Fruit fly (Drosophila melanogaster) whole organism, embryonic: ENCODE measurements around the gene MCU.
A peak's percentile ranks its signal among the peaks of the same experiment; 100 is the strongest.

Source experiments
- Aef1 ChIP-seq: fragments of 200-800 bp; sonication (Bioruptor generic); IDR thresholded peaks from 3 replicates; pipeline ENCODE4 v1.3.6; 2022; ENCODE audit warnings: missing biosample characterization, missing genetic modification characterization
- Antp ChIP-seq: fragments of 200-800 bp; sonication (Bioruptor generic); optimal IDR thresholded peaks from 3 replicates; lab custom pipeline; 2016; ENCODE audit warnings: missing biosample characterization, missing genetic modification characterization
- Bgb ChIP-seq: fragments of 200-800 bp; sonication (Bioruptor generic); IDR thresholded peaks from 2 replicates; pipeline ENCODE4 v1.3.6; 2022; ENCODE audit warnings: missing biosample characterization, missing genetic modification characterization; ENCODE audit not compliant: partially characterized antibody
- C15 ChIP-seq: fragments of 200-800 bp; sonication (Bioruptor generic); IDR thresholded peaks from 3 replicates; pipeline ENCODE4 v1.3.6; 2022; ENCODE audit warnings: missing biosample characterization, missing genetic modification characterization
- CG10147 ChIP-seq: fragments of 200-800 bp; sonication (Bioruptor generic); optimal IDR thresholded peaks from 2 replicates; lab custom pipeline; 2019; ENCODE audit warnings: missing biosample characterization, mild to moderate bottlenecking, missing genetic modification characterization, moderate library complexity
- CG10267 ChIP-seq: fragments of 200-800 bp; sonication (Bioruptor generic); optimal IDR thresholded peaks from 2 replicates; lab custom pipeline; 2018; ENCODE audit warnings: missing biosample characterization, mild to moderate bottlenecking, missing genetic modification characterization, moderate library complexity
- CG11504 ChIP-seq: fragments of 200-800 bp; sonication (Bioruptor generic); optimal IDR thresholded peaks from 3 replicates; lab custom pipeline; 2019; ENCODE audit warnings: missing biosample characterization, mild to moderate bottlenecking, missing genetic modification characterization, moderate library complexity
- CG11695 ChIP-seq: fragments of 200-800 bp; sonication (Bioruptor generic); IDR thresholded peaks from 3 replicates; pipeline ENCODE4 v1.3.6; 2022; ENCODE audit warnings: missing biosample characterization, missing genetic modification characterization
- CG12104 ChIP-seq: fragments of 200-800 bp; sonication (Bioruptor generic); optimal IDR thresholded peaks from 3 replicates; lab custom pipeline; 2016; ENCODE audit warnings: missing biosample characterization, missing genetic modification characterization
- CG1233 ChIP-seq: fragments of 200-800 bp; sonication (Bioruptor generic); optimal IDR thresholded peaks from 4 replicates; lab custom pipeline; 2018; ENCODE audit warnings: missing biosample characterization, mild to moderate bottlenecking, missing genetic modification characterization
- CG12942 ChIP-seq: fragments of 200-800 bp; sonication (Bioruptor generic); optimal IDR thresholded peaks from 3 replicates; lab custom pipeline; 2016; ENCODE audit warnings: missing biosample characterization, missing genetic modification characterization
- CG15696 ChIP-seq: fragments of 200-800 bp; sonication (Bioruptor generic); optimal IDR thresholded peaks from 2 replicates; lab custom pipeline; 2019; ENCODE audit warnings: missing biosample characterization, mild to moderate bottlenecking, missing genetic modification characterization, moderate library complexity
- CG17186 ChIP-seq: fragments of 200-800 bp; sonication (Bioruptor generic); optimal IDR thresholded peaks from 3 replicates; lab custom pipeline; 2017; ENCODE audit warnings: missing biosample characterization, missing genetic modification reagents, missing genetic modification characterization
- CG17328 ChIP-seq: fragments of 200-800 bp; sonication (Bioruptor generic); IDR thresholded peaks from 2 replicates; pipeline ENCODE4 v1.3.6; 2022; ENCODE audit warnings: missing biosample characterization, missing genetic modification characterization
- CG17829 ChIP-seq: fragments of 200-800 bp; optimal IDR thresholded peaks from 2 replicates; lab custom pipeline; 2019; ENCODE audit warnings: missing biosample characterization, mild to moderate bottlenecking, missing genetic modification characterization, moderate library complexity
- CG2889 ChIP-seq: fragments of 200-800 bp; sonication (Bioruptor generic); IDR thresholded peaks from 3 replicates; pipeline ENCODE4 v1.3.6; 2022; ENCODE audit warnings: missing biosample characterization, missing genetic modification characterization
- CG31441 ChIP-seq: fragments of 200-800 bp; sonication (Bioruptor generic); IDR thresholded peaks from 2 replicates; pipeline ENCODE4 v1.3.6; 2022; ENCODE audit warnings: missing biosample characterization, missing genetic modification characterization
- CG34376 ChIP-seq: fragments of 200-800 bp; sonication (Bioruptor generic); optimal IDR thresholded peaks from 2 replicates; lab custom pipeline; 2018; ENCODE audit warnings: missing biosample characterization, mild to moderate bottlenecking, missing genetic modification characterization
- CG6689 ChIP-seq: fragments of 200-800 bp; sonication (Bioruptor generic); IDR thresholded peaks from 2 replicates; pipeline ENCODE4 v1.3.6; 2022; ENCODE audit warnings: missing biosample characterization, missing genetic modification characterization
- CG6765 ChIP-seq: fragments of 200-800 bp; sonication (Bioruptor generic); optimal IDR thresholded peaks from 3 replicates; lab custom pipeline; 2017; ENCODE audit warnings: missing biosample characterization, mild to moderate bottlenecking, missing genetic modification characterization
- CG7786 ChIP-seq: fragments of 200-800 bp; sonication (Bioruptor generic); optimal IDR thresholded peaks from 2 replicates; lab custom pipeline; 2016; ENCODE audit warnings: missing biosample characterization, missing genetic modification characterization
- CG8765 ChIP-seq: fragments of 200-800 bp; sonication (Bioruptor generic); IDR thresholded peaks from 2 replicates; pipeline ENCODE4 v1.3.6; 2022; ENCODE audit warnings: missing biosample characterization, missing genetic modification characterization
- CG8944 ChIP-seq: fragments of 200-800 bp; sonication (Bioruptor generic); optimal IDR thresholded peaks from 3 replicates; lab custom pipeline; 2016; ENCODE audit warnings: missing biosample characterization, missing genetic modification characterization
- CG9437 ChIP-seq: fragments of 200-800 bp; sonication (Bioruptor generic); optimal IDR thresholded peaks from 2 replicates; lab custom pipeline; 2018; ENCODE audit warnings: missing biosample characterization, mild to moderate bottlenecking, missing genetic modification characterization
- Dek ChIP-seq: fragments of 200-800 bp; sonication (Bioruptor generic); optimal IDR thresholded peaks from 3 replicates; lab custom pipeline; 2019; ENCODE audit warnings: missing biosample characterization, mild to moderate bottlenecking, missing genetic modification characterization, moderate library complexity
- Fer1 ChIP-seq: fragments of 200-800 bp; sonication (Bioruptor generic); optimal IDR thresholded peaks from 2 replicates; lab custom pipeline; 2017; ENCODE audit warnings: missing biosample characterization, mild to moderate bottlenecking, missing genetic modification characterization
- HLH3B ChIP-seq: fragments of 200-800 bp; sonication (Bioruptor generic); IDR thresholded peaks from 2 replicates; pipeline ENCODE4 v1.3.6; 2022; ENCODE audit warnings: missing biosample characterization, missing genetic modification characterization
- Hey ChIP-seq: fragments of 200-800 bp; sonication (Bioruptor generic); optimal IDR thresholded peaks from 3 replicates; lab custom pipeline; 2018; ENCODE audit warnings: missing biosample characterization, mild to moderate bottlenecking, missing genetic modification characterization
- Hr78 ChIP-seq, 2 experiments: fragments of 200-800 bp in 1 of 2; fragments of >200 bp in 1 of 2; sonication (Bioruptor generic) in 1 of 2; optimal IDR thresholded peaks; 2 replicates each; lab custom pipeline; 2017 to 2019; ENCODE audit warnings: missing biosample characterization in 2 of 2, missing genetic modification characterization in 2 of 2, mild to moderate bottlenecking in 1 of 2, moderate library complexity in 1 of 2
- NFAT ChIP-seq: fragments of 200-800 bp; sonication (Bioruptor generic); IDR thresholded peaks from 2 replicates; pipeline ENCODE4 v1.3.6; 2022; ENCODE audit warnings: missing biosample characterization, missing genetic modification characterization
- Xbp1 ChIP-seq: fragments of 200-800 bp; sonication (Bioruptor generic); optimal IDR thresholded peaks from 3 replicates; lab custom pipeline; 2016; ENCODE audit warnings: missing biosample characterization, mild to moderate bottlenecking, missing genetic modification characterization
- ara ChIP-seq: fragments of 200-800 bp; sonication (Bioruptor generic); IDR thresholded peaks from 2 replicates; pipeline ENCODE4 v1.3.6; 2022; ENCODE audit warnings: missing biosample characterization, missing genetic modification characterization
- ato ChIP-seq: fragments of 200-800 bp; sonication (Bioruptor generic); IDR thresholded peaks from 2 replicates; pipeline ENCODE4 v1.3.6; 2022; ENCODE audit warnings: missing biosample characterization, missing genetic modification characterization; ENCODE audit not compliant: partially characterized antibody
- br ChIP-seq: fragments of >200 bp; optimal IDR thresholded peaks from 2 replicates; lab custom pipeline; 2017
- cas ChIP-seq: fragments of 200-800 bp; sonication (Bioruptor generic); IDR thresholded peaks from 2 replicates; pipeline ENCODE4 v1.3.6; 2022; ENCODE audit warnings: missing biosample characterization, missing genetic modification characterization
- croc ChIP-seq: fragments of 200-800 bp; sonication (Bioruptor generic); conservative IDR thresholded peaks from 3 replicates; pipeline ENCODE4 v1.3.6; 2022; ENCODE audit warnings: missing biosample characterization, missing genetic modification characterization
- gsb ChIP-seq: fragments of 200-800 bp; sonication (Bioruptor generic); IDR thresholded peaks from 2 replicates; pipeline ENCODE4 v1.3.6; 2022; ENCODE audit warnings: missing biosample characterization, missing genetic modification characterization
- hbn ChIP-seq: fragments of 200-800 bp; sonication (Bioruptor generic); IDR thresholded peaks from 2 replicates; pipeline ENCODE4 v1.3.6; 2022; ENCODE audit warnings: missing biosample characterization, missing genetic modification characterization; ENCODE audit not compliant: partially characterized antibody
- kni ChIP-seq: fragments of 200-800 bp; sonication (Bioruptor generic); optimal IDR thresholded peaks from 3 replicates; lab custom pipeline; 2017; ENCODE audit warnings: mild to moderate bottlenecking, missing biosample characterization, missing genetic modification reagents, missing genetic modification characterization
- mam ChIP-seq: fragments of 200-800 bp; sonication (Bioruptor generic); optimal IDR thresholded peaks from 3 replicates; lab custom pipeline; 2016; ENCODE audit warnings: missing biosample characterization, missing genetic modification characterization
- nom ChIP-seq: fragments of 200-800 bp; sonication (Bioruptor generic); optimal IDR thresholded peaks from 2 replicates; lab custom pipeline; 2017; ENCODE audit warnings: missing biosample characterization, missing genetic modification characterization, mild to moderate bottlenecking, moderate library complexity, missing genetic modification reagents
- org-1 ChIP-seq: fragments of 200-800 bp; sonication (Bioruptor generic); optimal IDR thresholded peaks from 2 replicates; lab custom pipeline; 2017; ENCODE audit warnings: missing biosample characterization, missing genetic modification characterization
- pb ChIP-seq: fragments of 200-800 bp; sonication (Bioruptor generic); optimal IDR thresholded peaks from 3 replicates; lab custom pipeline; 2016; ENCODE audit warnings: missing biosample characterization, missing genetic modification characterization
- prd ChIP-seq, 3 experiments: fragments of >200 bp in 2 of 3; fragments of 200-800 bp in 1 of 3; sonication (Bioruptor generic) in 1 of 3; optimal IDR thresholded peaks in 2 of 3; IDR thresholded peaks in 1 of 3; 2 replicates in 2 of 3; 3 replicates in 1 of 3; pipeline versions ENCODE4 v1.3.6 to Lab custom; 2017 to 2022; ENCODE audit warnings: missing biosample characterization in 1 of 3, missing genetic modification characterization in 1 of 3
- row ChIP-seq: fragments of 200-800 bp; sonication (Bioruptor generic); IDR thresholded peaks from 3 replicates; pipeline ENCODE4 v1.3.6; 2022; ENCODE audit warnings: missing biosample characterization, missing genetic modification characterization
- salm ChIP-seq: fragments of 200-800 bp; sonication (Bioruptor generic); optimal IDR thresholded peaks from 2 replicates; lab custom pipeline; 2018; ENCODE audit warnings: missing biosample characterization, mild to moderate bottlenecking, missing genetic modification characterization
- sens-2 ChIP-seq: fragments of 200-800 bp; sonication (Bioruptor generic); IDR thresholded peaks from 2 replicates; pipeline ENCODE4 v1.3.6; 2022; ENCODE audit warnings: missing biosample characterization, missing genetic modification characterization
- shn ChIP-seq: fragments of 200-800 bp; sonication (Bioruptor generic); optimal IDR thresholded peaks from 3 replicates; lab custom pipeline; 2016; ENCODE audit warnings: missing biosample characterization, missing genetic modification characterization
- sisA ChIP-seq: fragments of 200-800 bp; sonication (Bioruptor generic); IDR thresholded peaks from 2 replicates; pipeline ENCODE4 v1.3.6; 2022; ENCODE audit warnings: missing biosample characterization, missing genetic modification characterization
- tll ChIP-seq, 2 experiments: fragments of 200-800 bp in 1 of 2; fragments of >200 bp in 1 of 2; sonication (Bioruptor generic) in 1 of 2; optimal IDR thresholded peaks; 2 replicates each; lab custom pipeline; 2017 to 2019; ENCODE audit warnings: missing biosample characterization in 2 of 2, missing genetic modification characterization in 2 of 2, mild to moderate bottlenecking in 1 of 2, moderate library complexity in 1 of 2

Gene MCU

dm6 chr3L:6551816-6552371 lies 1.4 kb downstream of the MCU start:
- TF ChIP-seq row (GFP tag; lab: Robert Waterston, UW) (peak; percentile 77), kni (GFP tag; lab: Kevin White, UChicago) (no peak), CG10267 (tag; lab: Kevin White, UChicago) (peak; percentile 56), CG15696 (tag; lab: Kevin White, UChicago) (peak; percentile 33), CG9437 (peak; percentile 52), salm (tag; lab: Kevin White, UChicago) (peak; percentile 44), cas (GFP tag; lab: Robert Waterston, UW) (no peak), CG17829 (tag; lab: Kevin White, UChicago) (peak; percentile 65), Antp (GFP tag; lab: Kevin White, UChicago) (peak; percentile 12), CG17328 (GFP tag; lab: Robert Waterston, UW) (peak; percentile 55), CG11504 (tag; lab: Kevin White, UChicago) (peak; percentile 81), ara (GFP tag; lab: Robert Waterston, UW) (no peak), mam (no peak), CG8765 (GFP tag; lab: Robert Waterston, UW) (no peak), Bgb (no peak), sisA (GFP tag; lab: Robert Waterston, UW) (peak; percentile 7; the same call in 1 of the 2 replicates), gsb (GFP tag; lab: Robert Waterston, UW) (no peak), tll (GFP tag; optimal IDR thresholded peaks at IDR 0.05; lab: Kevin White, UChicago) (no peak), hbn (GFP tag; lab: Robert Waterston, UW) (no peak), CG17186 (no peak), C15 (no peak), br (lab: Kevin White, UChicago) (no peak), CG1233 (peak; percentile 18), CG8944 (no peak), org-1 (GFP tag; lab: Kevin White, UChicago) (peak; percentile 9), CG11695 (GFP tag; lab: Robert Waterston, UW) (peak; percentile 49; the same call in 1 of the 3 replicates), HLH3B (GFP tag; lab: Robert Waterston, UW) (no peak), CG12104 (GFP tag; lab: Kevin White, UChicago) (peak; percentile 17), sens-2 (GFP tag; lab: Robert Waterston, UW) (no peak), CG34376 (GFP tag; lab: Kevin White, UChicago) (no peak), CG12942 (GFP tag; lab: Kevin White, UChicago) (peak; percentile 14), Xbp1 (GFP tag; lab: Kevin White, UChicago) (peak; percentile 47), NFAT (GFP tag; lab: Robert Waterston, UW) (no peak), CG6765 (peak; percentile 32), CG7786 (GFP tag; lab: Kevin White, UChicago) (no peak), ato (no peak), pb (GFP tag; lab: Kevin White, UChicago) (no peak), CG6689 (GFP tag; lab: Robert Waterston, UW) (peak; percentile 61), CG2889 (GFP tag; lab: Robert Waterston, UW) (no peak), nom (GFP tag; lab: Kevin White, UChicago) (peak; percentile 4), Fer1 (GFP tag; lab: Kevin White, UChicago) (peak; percentile 64), croc (GFP tag; lab: Robert Waterston, UW) (peak; percentile 28; the same call in 1 of the 3 replicates), prd (optimal IDR thresholded peaks at IDR 0.05; lab: Kevin White, UChicago) (no peak), prd (GFP tag; IDR thresholded peaks at IDR 0.05; lab: Robert Waterston, UW) (peak; percentile 48; the same call in 2 of the 3 replicates), CG31441 (GFP tag; lab: Robert Waterston, UW) (peak; percentile 84), Dek (peak; percentile 31), Aef1 (GFP tag; lab: Robert Waterston, UW) (0 out of 3 replicates have a peak, but pooled peaks have one; percentile 26), Hey (tag; lab: Kevin White, UChicago) (no peak), Hr78 (GFP tag; optimal IDR thresholded peaks at IDR 0.05; lab: Kevin White, UChicago) (peak in 1 of 2 experiments; percentile 30), shn (GFP tag; lab: Kevin White, UChicago) (no peak), CG10147 (peak; percentile 41)
